Worm (Caenorhabditis elegans): ENCODE data around the gene srg-46.

Gene srg-46

DNA sequence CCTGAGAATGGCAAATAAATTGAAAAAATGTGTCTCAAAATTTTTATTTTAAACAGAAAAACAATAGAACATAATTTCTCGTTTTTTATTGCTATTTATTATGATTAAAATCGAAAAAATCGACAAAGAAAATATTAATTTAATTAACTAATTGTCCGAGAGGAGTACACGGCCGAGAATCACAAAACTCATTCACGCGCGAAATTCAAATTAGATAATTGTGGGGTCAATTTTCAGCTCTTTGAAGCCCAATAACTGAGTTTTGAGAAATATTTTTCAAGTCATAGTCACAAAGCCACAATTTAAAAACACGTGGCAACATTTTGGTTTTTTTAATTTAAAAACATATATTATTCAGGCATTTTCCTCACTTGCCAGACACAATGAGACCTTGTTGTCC lies 45.6 kb downstream of the srg-46 start (continued):
- TF ChIP-seq nhr-6 (tag; optimal IDR thresholded peaks at IDR 0.05) (no peak), mdl-1 (tag; optimal IDR thresholded peaks at IDR 0.05) (no peak), fos-1 (tag; optimal IDR thresholded peaks at IDR 0.05) (no peak), nhr-10 (tag; optimal IDR thresholded peaks at IDR 0.05) (no peak), cey-2 (tag; optimal IDR thresholded peaks at IDR 0.05; ENCODE audit: borderline replicate concordance, insufficient read depth) (no peak), ZK546.5 (tag; optimal IDR thresholded peaks at IDR 0.05) (no peak)

DNA sequence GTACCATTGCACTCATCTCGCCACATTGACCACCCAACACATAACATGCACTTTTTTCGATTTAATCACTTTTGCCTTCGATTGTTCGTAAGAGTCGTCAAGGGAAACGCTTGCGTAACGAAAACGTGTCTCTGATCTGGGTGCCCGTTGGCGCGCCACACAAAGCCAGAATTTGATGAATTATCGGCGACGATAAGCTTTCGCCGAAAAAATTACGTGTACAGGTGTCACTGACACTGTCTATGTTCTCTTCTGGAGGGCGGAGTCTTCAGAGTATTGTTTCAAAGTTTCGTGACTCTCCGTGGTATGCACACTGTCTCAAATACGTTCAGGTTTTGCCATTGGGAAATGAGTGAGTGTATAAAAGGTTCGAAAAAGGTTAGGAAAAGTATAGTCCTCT lies 47.2 kb downstream of the srg-46 start, which contains the start of gene F53F1.4:
Gene F53F1.4, plus strand, starts transcription at position 390 of the 400 bp plus-strand sequence.
- TF ChIP-seq mep-1 (tag; optimal IDR thresholded peaks at IDR 0.05) (no peak), ces-1 (GFP tag; optimal IDR thresholded peaks at IDR 0.05) (no peak), fos-1 (tag; optimal IDR thresholded peaks at IDR 0.05) (no peak), hmg-1.1 (GFP tag; IDR thresholded peaks at IDR 0.05) (no peak), nhr-42 (GFP tag; IDR thresholded peaks at IDR 0.05) (no peak), rbr-2 (tag; optimal IDR thresholded peaks at IDR 0.05) (no peak), T26A8.4 (GFP tag; IDR thresholded peaks at IDR 0.05) (no peak), lin-13 (GFP tag; optimal IDR thresholded peaks at IDR 0.05) (no peak), mes-2 (tag; optimal IDR thresholded peaks at IDR 0.05; ENCODE audit: poor library complexity, severe bottlenecking) (no peak), nhr-48 (tag; optimal IDR thresholded peaks at IDR 0.05) (peak; percentile 40), lin-29 (GFP tag; IDR thresholded peaks at IDR 0.05) (no peak), mxl-3 (GFP tag; optimal IDR thresholded peaks at IDR 0.05) (peak; percentile 74), hlh-11 (tag; optimal IDR thresholded peaks at IDR 0.05) (peak; percentile 19), T20F7.1 (GFP tag; optimal IDR thresholded peaks at IDR 0.05) (no peak), ztf-11 (tag; optimal IDR thresholded peaks at IDR 0.05) (no peak), madf-9 (GFP tag; conservative IDR thresholded peaks at IDR 0.05) (no peak), pqm-1 (tag; optimal IDR thresholded peaks at IDR 0.05) (no peak)

DNA sequence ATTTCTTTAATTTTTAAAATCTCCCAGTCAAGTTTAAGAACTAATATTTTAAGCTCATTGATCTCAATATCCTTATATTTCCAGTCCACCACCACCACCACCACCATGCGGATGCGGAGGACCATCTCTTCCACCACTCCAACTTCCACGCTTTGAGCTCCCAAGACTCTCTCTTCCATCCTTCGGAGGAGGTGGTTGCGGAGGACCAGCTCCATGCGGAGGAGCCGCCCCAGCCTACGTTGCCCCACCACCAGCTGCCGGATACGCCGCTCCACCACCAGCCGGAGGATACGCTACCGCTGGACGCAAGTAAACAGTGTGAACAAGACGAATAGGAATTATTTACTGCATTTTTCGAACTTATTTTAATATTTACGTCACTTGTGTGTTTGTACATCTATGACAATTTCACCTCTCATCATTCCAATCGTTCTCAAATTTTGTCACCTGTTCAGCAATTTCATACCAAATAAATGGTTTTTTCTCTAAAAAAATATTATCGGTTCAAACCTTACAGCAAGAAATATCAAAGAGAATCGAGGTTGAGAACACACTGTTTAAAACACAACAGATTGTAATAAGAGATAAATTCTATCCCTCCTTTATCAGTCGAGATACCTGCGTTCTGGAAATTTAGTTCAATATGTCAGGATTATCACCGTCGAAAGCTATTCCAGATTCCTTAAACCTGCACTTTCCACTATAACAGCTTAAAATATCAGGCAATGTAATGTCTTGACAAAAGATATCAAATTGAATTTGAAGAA lies 47.9 kb downstream of the srg-46 start:
- TF ChIP-seq ama-1 (optimal IDR thresholded peaks at IDR 0.05) (peak; percentile 35), nhr-77 (tag; optimal IDR thresholded peaks at IDR 0.05) (no peak), mep-1 (tag; optimal IDR thresholded peaks at IDR 0.05) (peak; percentile 17), snpc-1.2 (GFP tag; IDR thresholded peaks at IDR 0.05) (0 out of 2 replicates have a peak, but pooled peaks have one; percentile 13), gei-8 (GFP tag; optimal IDR thresholded peaks at IDR 0.05) (no peak), fkh-10 (GFP tag; optimal IDR thresholded peaks at IDR 0.05) (no peak), lin-38 (GFP tag; IDR thresholded peaks at IDR 0.05) (peak; percentile 12; the same call in 1 of the 2 replicates), unc-62 (GFP tag; optimal IDR thresholded peaks at IDR 0.05 in 1 of 2) (peak in 1 of 2 experiments; percentile 76), unc-62 (tag; optimal IDR thresholded peaks at IDR 0.05) (no peak), nhr-111 (GFP tag; optimal IDR thresholded peaks at IDR 0.05) (no peak), ctbp-1 (GFP tag; IDR thresholded peaks at IDR 0.05) (0 out of 2 replicates have a peak, but pooled peaks have one; percentile 40), mxl-3 (GFP tag; optimal IDR thresholded peaks at IDR 0.05) (peak; percentile 2), egl-43 (GFP tag; IDR thresholded peaks at IDR 0.05) (peak; percentile 75; the same call in 1 of the 2 replicates), nhr-42 (GFP tag; IDR thresholded peaks at IDR 0.05) (no peak), lin-15B (tag; optimal IDR thresholded peaks at IDR 0.05) (no peak), lin-13 (GFP tag; optimal IDR thresholded peaks at IDR 0.05) (peak; percentile 38), set-16 (GFP tag; IDR thresholded peaks at IDR 0.05) (peak; percentile 97), nhr-6 (tag; optimal IDR thresholded peaks at IDR 0.05) (peak; percentile 9), spr-1 (tag; optimal IDR thresholded peaks at IDR 0.05) (peak; percentile 36), T26A8.4 (GFP tag; IDR thresholded peaks at IDR 0.05) (peak; percentile 47; the same call in 1 of the 2 replicates), php-3 (GFP tag; IDR thresholded peaks at IDR 0.05) (no peak)
